Fruit fly (Drosophila melanogaster) whole organism, embryonic: Measurements from ENCODE around the gene dmrt11E.
A peak's percentile ranks its signal among the peaks of the same experiment; 100 is the strongest.

ENCODE experiments used
- Atf6 ChIP-seq: fragments of 200-800 bp; sonication (Bioruptor generic); IDR thresholded peaks from 2 replicates; pipeline ENCODE4 v1.3.6; 2022; ENCODE audit warnings: missing biosample characterization, missing genetic modification characterization
- CG10209 ChIP-seq: fragments of 200-800 bp; sonication (Bioruptor generic); optimal IDR thresholded peaks from 3 replicates; lab custom pipeline; 2017; ENCODE audit warnings: missing biosample characterization, mild to moderate bottlenecking, missing genetic modification characterization, missing genetic modification reagents
- CG10543 ChIP-seq: fragments of 200-800 bp; sonication (Bioruptor generic); optimal IDR thresholded peaks from 3 replicates; lab custom pipeline; 2017; ENCODE audit warnings: missing biosample characterization, mild to moderate bottlenecking, missing genetic modification characterization, moderate library complexity
- CG11085 ChIP-seq: fragments of 200-800 bp; sonication (Bioruptor generic); IDR thresholded peaks from 2 replicates; pipeline ENCODE4 v1.3.6; 2022; ENCODE audit warnings: missing biosample characterization, missing genetic modification characterization
- CG12942 ChIP-seq: fragments of 200-800 bp; sonication (Bioruptor generic); optimal IDR thresholded peaks from 3 replicates; lab custom pipeline; 2016; ENCODE audit warnings: missing biosample characterization, missing genetic modification characterization
- CG14667 ChIP-seq: fragments of 200-800 bp; sonication (Bioruptor generic); IDR thresholded peaks from 2 replicates; pipeline ENCODE4 v1.3.6; 2022; ENCODE audit warnings: missing biosample characterization, missing genetic modification characterization
- CG18011 ChIP-seq: fragments of 200-800 bp; sonication (Bioruptor generic); optimal IDR thresholded peaks from 2 replicates; lab custom pipeline; 2017; ENCODE audit warnings: missing biosample characterization, missing genetic modification characterization, mild to moderate bottlenecking, moderate library complexity, missing genotype
- CG34224 ChIP-seq: fragments of 200-800 bp; sonication (Bioruptor generic); IDR thresholded peaks from 3 replicates; pipeline ENCODE4 v1.3.6; 2022; ENCODE audit warnings: missing biosample characterization, missing genetic modification characterization; ENCODE audit not compliant: partially characterized antibody
- CG34376 ChIP-seq: fragments of 200-800 bp; sonication (Bioruptor generic); optimal IDR thresholded peaks from 2 replicates; lab custom pipeline; 2018; ENCODE audit warnings: missing biosample characterization, mild to moderate bottlenecking, missing genetic modification characterization
- CG5180 ChIP-seq: fragments of 200-800 bp; sonication (Bioruptor generic); optimal IDR thresholded peaks from 3 replicates; lab custom pipeline; 2017; ENCODE audit warnings: missing biosample characterization, missing genetic modification characterization, mild to moderate bottlenecking, moderate library complexity, missing genetic modification reagents
- CG8290 ChIP-seq, 3 experiments: fragments of 200-800 bp; sonication (Bioruptor generic); optimal IDR thresholded peaks; 2 replicates each; lab custom pipeline; 2016 to 2019; ENCODE audit warnings: missing biosample characterization in 3 of 3, missing genetic modification characterization in 3 of 3, mild to moderate bottlenecking in 2 of 3, moderate library complexity in 1 of 3
- Doc2 ChIP-seq: fragments of 200-800 bp; sonication (Bioruptor generic); IDR thresholded peaks from 2 replicates; pipeline ENCODE4 v1.3.6; 2022; ENCODE audit warnings: missing biosample characterization, missing genetic modification characterization
- Drgx ChIP-seq: fragments of 200-800 bp; sonication (Bioruptor generic); IDR thresholded peaks from 2 replicates; pipeline ENCODE4 v1.3.6; 2022; ENCODE audit warnings: missing biosample characterization, missing genetic modification characterization
- Ets65A ChIP-seq: fragments of 200-800 bp; sonication (Bioruptor generic); peaks from one replicate; lab custom pipeline; 2016; ENCODE audit warnings: missing biosample characterization, missing genetic modification characterization
- Fer2 ChIP-seq: fragments of 200-800 bp; sonication (Bioruptor generic); optimal IDR thresholded peaks from 2 replicates; lab custom pipeline; 2018; ENCODE audit warnings: missing biosample characterization, mild to moderate bottlenecking, missing genetic modification characterization, moderate library complexity
- H2.0 ChIP-seq: fragments of 200-800 bp; sonication (Bioruptor generic); IDR thresholded peaks from 2 replicates; pipeline ENCODE4 v1.3.6; 2022; ENCODE audit warnings: missing biosample characterization, missing genetic modification characterization
- Hey ChIP-seq: fragments of 200-800 bp; sonication (Bioruptor generic); optimal IDR thresholded peaks from 3 replicates; lab custom pipeline; 2018; ENCODE audit warnings: missing biosample characterization, mild to moderate bottlenecking, missing genetic modification characterization
- Lim3 ChIP-seq: fragments of 200-800 bp; sonication (Bioruptor generic); IDR thresholded peaks from 2 replicates; pipeline ENCODE4 v1.3.6; 2022; ENCODE audit warnings: missing biosample characterization, missing genetic modification characterization
- Lpt ChIP-seq: fragments of >200 bp; optimal IDR thresholded peaks from 2 replicates; lab custom pipeline; 2018; ENCODE audit warnings: missing biosample characterization, missing genetic modification characterization
- Mad ChIP-seq: fragments of 200-800 bp; sonication (Bioruptor generic); optimal IDR thresholded peaks from 2 replicates; lab custom pipeline; 2016; ENCODE audit warnings: missing biosample characterization, missing genetic modification characterization
- Med ChIP-seq: fragments of 200-800 bp; sonication (Bioruptor generic); peaks from one replicate; lab custom pipeline; 2016; ENCODE audit warnings: missing biosample characterization, missing genetic modification characterization, mild to moderate bottlenecking, inconsistent platforms, moderate library complexity
- Nf-YC ChIP-seq: fragments of 200-800 bp; optimal IDR thresholded peaks from 3 replicates; lab custom pipeline; 2019; ENCODE audit warnings: missing biosample characterization, mild to moderate bottlenecking, missing genetic modification characterization, moderate library complexity
- Rfx ChIP-seq: fragments of 200-800 bp; sonication (Bioruptor generic); IDR thresholded peaks from 2 replicates; pipeline ENCODE4 v1.3.6; 2022; ENCODE audit warnings: missing biosample characterization, missing genetic modification characterization
- abd-A ChIP-seq: fragments of 200-800 bp; sonication (Bioruptor generic); optimal IDR thresholded peaks from 3 replicates; lab custom pipeline; 2019; ENCODE audit warnings: missing biosample characterization, mild to moderate bottlenecking, missing genetic modification characterization, moderate library complexity
- cg ChIP-seq: fragments of 200-800 bp; sonication (Bioruptor generic); optimal IDR thresholded peaks from 3 replicates; lab custom pipeline; 2019; ENCODE audit warnings: missing biosample characterization, mild to moderate bottlenecking, missing genetic modification characterization, moderate library complexity
- crc ChIP-seq: fragments of 200-800 bp; sonication (Bioruptor generic); optimal IDR thresholded peaks from 2 replicates; lab custom pipeline; 2016; ENCODE audit warnings: missing biosample characterization, missing genetic modification characterization
- cwo ChIP-seq: fragments of 200-800 bp; sonication (Bioruptor generic); optimal IDR thresholded peaks from 3 replicates; lab custom pipeline; 2017; ENCODE audit warnings: missing biosample characterization, missing genetic modification characterization, mild to moderate bottlenecking, moderate library complexity, missing genetic modification reagents
- exex ChIP-seq: fragments of 200-800 bp; sonication (Bioruptor generic); optimal IDR thresholded peaks from 4 replicates; lab custom pipeline; 2018; ENCODE audit warnings: missing biosample characterization, mild to moderate bottlenecking, missing genetic modification characterization, moderate library complexity
- grn ChIP-seq: fragments of 200-800 bp; sonication (Bioruptor generic); optimal IDR thresholded peaks from 3 replicates; lab custom pipeline; 2017; ENCODE audit warnings: missing biosample characterization, missing genetic modification characterization
- lab ChIP-seq: fragments of 200-800 bp; sonication (Bioruptor generic); optimal IDR thresholded peaks from 3 replicates; lab custom pipeline; 2017; ENCODE audit warnings: missing biosample characterization, missing genetic modification characterization, mild to moderate bottlenecking, moderate library complexity, missing genetic modification reagents
- lbe ChIP-seq: fragments of 200-800 bp; sonication (Bioruptor generic); optimal IDR thresholded peaks from 2 replicates; lab custom pipeline; 2016; ENCODE audit warnings: missing biosample characterization, mild to moderate bottlenecking, missing genetic modification characterization
- lmd ChIP-seq: fragments of 200-800 bp; sonication (Bioruptor generic); IDR thresholded peaks from 2 replicates; pipeline ENCODE4 v1.3.6; 2022; ENCODE audit warnings: missing biosample characterization, missing genetic modification characterization
- lola ChIP-seq, 3 experiments: fragments of >200 bp in 2 of 3; fragments of 200-800 bp in 1 of 3; sonication (Bioruptor generic) in 1 of 3; optimal IDR thresholded peaks; 2 replicates each; lab custom pipeline; 2017 to 2019; ENCODE audit warnings: missing biosample characterization in 3 of 3, missing genetic modification characterization in 3 of 3, mild to moderate bottlenecking in 1 of 3, moderate library complexity in 1 of 3
- lov ChIP-seq, 2 experiments: fragments of 200-800 bp in 1 of 2; fragments of >200 bp in 1 of 2; sonication (Bioruptor generic) in 1 of 2; IDR thresholded peaks in 1 of 2; optimal IDR thresholded peaks in 1 of 2; 2 replicates in 1 of 2; 3 replicates in 1 of 2; pipeline versions ENCODE4 v1.3.6 to Lab custom; 2017 to 2022; ENCODE audit warnings: missing biosample characterization in 1 of 2, missing genetic modification characterization in 1 of 2
- mam ChIP-seq: fragments of 200-800 bp; sonication (Bioruptor generic); optimal IDR thresholded peaks from 3 replicates; lab custom pipeline; 2016; ENCODE audit warnings: missing biosample characterization, missing genetic modification characterization
- mirr ChIP-seq: fragments of 200-800 bp; sonication (Bioruptor generic); optimal IDR thresholded peaks from 3 replicates; lab custom pipeline; 2018; ENCODE audit warnings: missing biosample characterization, mild to moderate bottlenecking, missing genetic modification characterization
- nmo ChIP-seq: fragments of 200-800 bp; sonication (Bioruptor generic); optimal IDR thresholded peaks from 2 replicates; lab custom pipeline; 2018; ENCODE audit warnings: missing biosample characterization, mild to moderate bottlenecking, missing genetic modification characterization, moderate library complexity
- pan ChIP-seq, 4 experiments: fragments of >200 bp in 3 of 4; fragments of 200-800 bp in 1 of 4; sonication (Bioruptor generic) in 1 of 4; optimal IDR thresholded peaks in 3 of 4; IDR thresholded peaks in 1 of 4; 2 replicates each; pipeline versions ENCODE4 v1.3.6 to Lab custom; 2017 to 2022; ENCODE audit warnings: missing biosample characterization in 2 of 4, missing genetic modification characterization in 2 of 4, mixed read lengths in 1 of 4
- sd ChIP-seq: fragments of 200-800 bp; sonication (Bioruptor generic); optimal IDR thresholded peaks from 3 replicates; lab custom pipeline; 2018; ENCODE audit warnings: missing biosample characterization, mild to moderate bottlenecking, missing genetic modification characterization, moderate library complexity
- sens-2 ChIP-seq: fragments of 200-800 bp; sonication (Bioruptor generic); IDR thresholded peaks from 2 replicates; pipeline ENCODE4 v1.3.6; 2022; ENCODE audit warnings: missing biosample characterization, missing genetic modification characterization
- sna ChIP-seq: fragments of 200-800 bp; sonication (Bioruptor generic); IDR thresholded peaks from 2 replicates; pipeline ENCODE4 v1.3.6; 2022; ENCODE audit warnings: missing biosample characterization, missing genetic modification characterization; ENCODE audit not compliant: partially characterized antibody
- sr ChIP-seq: fragments of 200-800 bp; sonication (Bioruptor generic); IDR thresholded peaks from 3 replicates; pipeline ENCODE4 v1.3.6; 2022; ENCODE audit warnings: missing biosample characterization, missing genetic modification characterization
- sug ChIP-seq: fragments of 200-800 bp; optimal IDR thresholded peaks from 2 replicates; lab custom pipeline; 2019; ENCODE audit warnings: missing biosample characterization, mild to moderate bottlenecking, missing genetic modification characterization, moderate library complexity
- twi ChIP-seq: fragments of 200-800 bp; optimal IDR thresholded peaks from 2 replicates; lab custom pipeline; 2019; ENCODE audit warnings: missing biosample characterization, mild to moderate bottlenecking, missing genetic modification characterization, moderate library complexity
- unc-4 ChIP-seq: fragments of 200-800 bp; sonication (Bioruptor generic); IDR thresholded peaks from 2 replicates; pipeline ENCODE4 v1.3.6; 2022; ENCODE audit warnings: missing biosample characterization, missing genetic modification characterization; ENCODE audit not compliant: partially characterized antibody
- vnd ChIP-seq: fragments of 200-800 bp; sonication (Bioruptor generic); IDR thresholded peaks from 3 replicates; pipeline ENCODE4 v1.3.6; 2022; ENCODE audit warnings: missing biosample characterization, missing genetic modification characterization; ENCODE audit not compliant: partially characterized antibody
- z ChIP-seq: fragments of 200-800 bp; sonication (Bioruptor generic); IDR thresholded peaks from 3 replicates; pipeline ENCODE4 v1.3.6; 2022; ENCODE audit warnings: missing biosample characterization, missing genetic modification characterization

The dmrt11E gene

dm6 chrX:13392041-13392353 lies 24.0 kb downstream of the dmrt11E start:
- no peak for TF ChIP-seq CG5180 (GFP tag; lab: Kevin White, UChicago)
- TF ChIP-seq abd-A = peak; percentile 15
- TF ChIP-seq Atf6 (GFP tag; lab: Robert Waterston, UW) = no peak
- no peak for TF ChIP-seq CG14667 (GFP tag; lab: Robert Waterston, UW)
- no peak for TF ChIP-seq Nf-YC (tag; lab: Kevin White, UChicago)
- TF ChIP-seq pan (optimal IDR thresholded peaks at IDR 0.05; lab: Kevin White, UChicago) = no peak
- no peak for TF ChIP-seq pan (GFP tag; optimal IDR thresholded peaks at IDR 0.05 in 1 of 2, IDR thresholded peaks at IDR 0.05 in 1 of 2)
- no peak for TF ChIP-seq lola (GFP tag; optimal IDR thresholded peaks at IDR 0.05; lab: Kevin White, UChicago)
- TF ChIP-seq lmd (GFP tag; lab: Robert Waterston, UW) = no peak
- TF ChIP-seq Mad (GFP tag; lab: Kevin White, UChicago) = no peak
- TF ChIP-seq unc-4 (GFP tag; lab: Robert Waterston, UW) = no peak
- TF ChIP-seq grn = no peak
- no peak for TF ChIP-seq lbe (GFP tag; lab: Kevin White, UChicago)
- TF ChIP-seq sd (tag; lab: Kevin White, UChicago) = peak; percentile 70
- no peak for TF ChIP-seq Lpt (GFP tag; lab: Kevin White, UChicago)
- 0 out of 3 replicates have a peak, but pooled peaks have one; percentile 11 for TF ChIP-seq z
- no peak for TF ChIP-seq cg (GFP tag; lab: Kevin White, UChicago)
- no peak for TF ChIP-seq CG11085 (GFP tag; lab: Robert Waterston, UW)
- TF ChIP-seq CG12942 = no peak
- peak; percentile 53 for TF ChIP-seq Med (GFP tag; lab: Kevin White, UChicago)
- peak; percentile 17 for TF ChIP-seq CG10543 (GFP tag; lab: Kevin White, UChicago)
- peak; percentile 58; the same call in 2 of the 3 replicates for TF ChIP-seq sr
- TF ChIP-seq, all 482 proteins: peak for 6

DNA sequence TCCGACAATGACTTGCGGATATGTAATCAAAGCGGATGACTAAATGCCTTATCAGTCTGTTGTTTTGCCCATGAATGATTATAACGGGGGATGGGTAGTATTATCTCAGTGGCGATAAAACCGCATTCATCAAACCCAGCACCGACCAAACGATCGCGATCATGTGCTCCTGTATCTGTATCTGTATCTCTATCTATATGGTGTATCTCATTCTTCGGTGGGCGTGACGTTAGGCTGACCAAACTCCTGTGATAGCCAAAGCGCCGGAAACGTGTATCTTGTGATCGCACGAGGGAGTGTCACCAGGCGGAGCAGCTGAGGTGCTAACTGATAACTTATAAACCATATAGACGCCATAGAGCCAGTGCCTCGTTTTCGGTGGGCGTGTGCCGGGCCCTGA lies 24.8 kb downstream of the dmrt11E start:
- TF ChIP-seq Med (GFP tag; lab: Kevin White, UChicago) (peak; percentile 67), sna (GFP tag; lab: Robert Waterston, UW) (no peak), exex (tag; lab: Kevin White, UChicago) (peak; percentile 72), lab (GFP tag; lab: Kevin White, UChicago) (peak; percentile 43), sug (tag; lab: Kevin White, UChicago) (peak; percentile 69), grn (peak; percentile 68), Hey (tag; lab: Kevin White, UChicago) (peak; percentile 50), CG10543 (GFP tag; lab: Kevin White, UChicago) (peak; percentile 18), vnd (GFP tag; lab: Robert Waterston, UW) (no peak), CG34376 (GFP tag; lab: Kevin White, UChicago) (peak; percentile 73), Rfx (no peak), mirr (peak; percentile 81), cwo (GFP tag; lab: Kevin White, UChicago) (peak; percentile 86), H2.0 (GFP tag; lab: Robert Waterston, UW) (no peak)
- TF ChIP-seq, all 482 proteins: peak for 10

dm6 chrX:13394343-13394742 lies 26.4 kb downstream of the dmrt11E start:
- TF ChIP-seq nmo (GFP tag; lab: Kevin White, UChicago) (no peak), sens-2 (no peak), Lim3 (GFP tag; lab: Robert Waterston, UW) (no peak), twi (no peak), CG18011 (GFP tag; lab: Kevin White, UChicago) (no peak), H2.0 (GFP tag; lab: Robert Waterston, UW) (0 out of 2 replicates have a peak, but pooled peaks have one; percentile 10), Ets65A (no peak), crc (no peak), Drgx (GFP tag; lab: Robert Waterston, UW) (0 out of 2 replicates have a peak, but pooled peaks have one; percentile 24), Fer2 (tag; lab: Kevin White, UChicago) (no peak), Doc2 (no peak), CG34224 (GFP tag; lab: Robert Waterston, UW) (no peak), CG8290 (GFP tag; optimal IDR thresholded peaks at IDR 0.05; lab: Kevin White, UChicago) (no peak), CG8290 (tag; optimal IDR thresholded peaks at IDR 0.05; lab: Kevin White, UChicago) (peak in 1 of 2 experiments; percentile 43), lov (optimal IDR thresholded peaks at IDR 0.05; lab: Kevin White, UChicago) (no peak), lov (GFP tag; IDR thresholded peaks at IDR 0.05; lab: Robert Waterston, UW) (no peak), CG10209 (GFP tag; lab: Kevin White, UChicago) (no peak), mam (GFP tag; lab: Kevin White, UChicago) (peak; percentile 6), lbe (GFP tag; lab: Kevin White, UChicago) (peak; percentile 4)
